Worm (Caenorhabditis elegans) whole organism, midembryonic: ENCODE data around the gene str-253.

ENCODE experiments used
- T22C8.4 ChIP-seq: fragments of 200-800 bp; sonication (Bioruptor generic); IDR thresholded peaks from 2 replicates; pipeline ENCODE4 v1.3.6; 2022; ENCODE audit warnings: missing genetic modification characterization, missing compliant biosample characterization
- cog-1 ChIP-seq: sonication (generic microtip); optimal IDR thresholded peaks from 2 replicates; lab custom pipeline; 2016; ENCODE audit warnings: missing genetic modification characterization, missing compliant biosample characterization
- flt-1 ChIP-seq: fragments of 200-800 bp; sonication (Bioruptor generic); IDR thresholded peaks from 2 replicates; pipeline ENCODE4 v1.3.6; 2022; ENCODE audit warnings: missing genetic modification characterization, missing compliant biosample characterization
- klf-2 ChIP-seq: fragments of 200-800 bp; sonication (Bioruptor generic); conservative IDR thresholded peaks from 2 replicates; pipeline ENCODE4 v1.3.6; 2022; ENCODE audit warnings: missing genetic modification reagents, missing genetic modification characterization, missing compliant biosample characterization
- med-1 ChIP-seq: sonication (generic microtip); optimal IDR thresholded peaks from 2 replicates; lab custom pipeline; 2017; ENCODE audit warnings: missing genetic modification characterization, mild to moderate bottlenecking, missing compliant biosample characterization, antibody characterized with exemption, missing genetic modification reagents; ENCODE audit not compliant: insufficient read depth
- tab-1 ChIP-seq: fragments of 200-800 bp; sonication (Bioruptor generic); IDR thresholded peaks from 2 replicates; pipeline ENCODE4 v1.3.6; 2022; ENCODE audit warnings: missing genetic modification characterization, missing compliant biosample characterization
- ztf-23 ChIP-seq: fragments of 200-800 bp; sonication (Bioruptor generic); IDR thresholded peaks from 2 replicates; pipeline ENCODE4 v1.3.6; 2022; ENCODE audit warnings: missing genetic modification reagents, missing genetic modification characterization, missing compliant biosample characterization

DNA sequence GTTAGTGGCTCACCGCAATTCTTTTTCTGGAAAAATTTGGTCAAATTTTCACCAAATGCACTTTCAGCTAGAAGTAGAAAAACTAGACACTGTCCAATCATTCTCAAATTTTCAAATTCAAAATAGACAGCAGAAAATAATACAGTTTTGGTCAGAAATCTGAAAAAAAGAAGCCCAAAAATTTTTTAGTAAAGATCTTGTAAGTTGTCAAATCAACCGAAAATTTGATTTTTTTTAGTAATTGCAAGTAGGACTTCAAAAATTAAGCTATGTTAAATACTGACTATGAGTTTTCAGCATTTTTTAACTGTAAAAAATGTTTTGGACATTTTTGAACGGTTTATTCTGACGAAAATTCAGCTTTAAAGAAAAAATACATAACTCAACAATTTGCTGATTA, 46.5 kb upstream of the str-253 start, which contains the start of gene Y19D10B.8:
- TF ChIP-seq flt-1 (GFP tag; lab: Robert Waterston, UW) (no peak), T22C8.4 (no peak), cog-1 (tag; lab: Kevin White, UChicago) (no peak), klf-2 (GFP tag; lab: Robert Waterston, UW) (no peak), tab-1 (GFP tag; lab: Robert Waterston, UW) (no peak), med-1 (GFP tag; lab: Kevin White, UChicago) (no peak), ztf-23 (GFP tag; lab: Robert Waterston, UW) (no peak)
